Fruit fly (Drosophila melanogaster): ENCODE results near the gene CG3473.

DNA sequence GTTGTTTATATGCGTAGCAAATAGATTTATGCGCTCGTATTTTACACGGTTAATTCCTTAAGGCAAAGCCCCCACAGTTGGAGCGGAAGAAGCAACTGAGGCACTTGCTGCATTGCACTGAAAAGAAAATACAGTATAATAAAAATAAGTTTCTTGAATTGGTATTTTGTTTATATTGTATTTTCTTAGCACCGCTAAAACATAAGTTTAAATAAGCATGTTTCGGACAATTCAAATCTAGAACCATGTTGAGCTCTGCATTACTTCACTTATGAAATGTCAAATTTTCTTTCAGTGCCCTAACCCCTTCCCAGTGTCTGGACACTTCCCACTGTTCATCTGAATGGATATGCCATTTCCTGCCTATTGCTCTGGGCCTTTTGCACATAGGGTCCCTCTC lies 11.3 kb upstream of the CG3473 start:
- no peak for TF ChIP-seq Side (GFP tag; optimal IDR thresholded peaks at IDR 0.05)
- no peak for TF ChIP-seq CG4282 (GFP tag; optimal IDR thresholded peaks at IDR 0.05)
- no peak for TF ChIP-seq CG3281 (GFP tag; optimal IDR thresholded peaks at IDR 0.05)
- no peak for TF ChIP-seq CG9609 (GFP tag; optimal IDR thresholded peaks at IDR 0.05)
- no peak for TF ChIP-seq CG6683 (GFP tag; optimal IDR thresholded peaks at IDR 0.05)
- TF ChIP-seq abd-A (tag; optimal IDR thresholded peaks at IDR 0.05) = no peak
- no peak for TF ChIP-seq Myb (GFP tag; optimal IDR thresholded peaks at IDR 0.05)

Data from whole organism, embryonic.